Worm (Caenorhabditis elegans) whole organism, late embryonic: Measurements from ENCODE around the gene oatr-1.

ENCODE experiments used
- ahr-1 ChIP-seq: sonication (generic microtip); optimal IDR thresholded peaks from 2 replicates; lab custom pipeline; 2016; ENCODE audit warnings: missing genetic modification characterization, missing compliant biosample characterization
- ama-1 ChIP-seq: fragments of 150-350 bp; optimal IDR thresholded peaks from 2 replicates; lab custom pipeline; 2014
- ceh-34 ChIP-seq: sonication (generic microtip); optimal IDR thresholded peaks from 2 replicates; lab custom pipeline; 2016; ENCODE audit warnings: mild to moderate bottlenecking, missing genetic modification characterization, missing compliant biosample characterization
- fkh-10 ChIP-seq: fragments of 150-350 bp; optimal IDR thresholded peaks from 2 replicates; lab custom pipeline; 2014; ENCODE audit warnings: missing biosample characterization, missing genetic modification reagents, missing genetic modification characterization
- gmeb-2 ChIP-seq: sonication (generic microtip); optimal IDR thresholded peaks from 2 replicates; lab custom pipeline; 2016; ENCODE audit warnings: missing genetic modification characterization, inconsistent platforms, missing compliant biosample characterization
- hlh-8 ChIP-seq: sonication (generic microtip); optimal IDR thresholded peaks from 2 replicates; lab custom pipeline; 2016; ENCODE audit warnings: missing genotype, missing genetic modification characterization, missing compliant biosample characterization
- madf-2 ChIP-seq: sonication (generic microtip); optimal IDR thresholded peaks from 2 replicates; lab custom pipeline; 2017; ENCODE audit warnings: missing genetic modification characterization, missing compliant biosample characterization
- pag-3 ChIP-seq: sonication (generic microtip); optimal IDR thresholded peaks from 2 replicates; lab custom pipeline; 2016; ENCODE audit warnings: missing compliant biosample characterization, missing genetic modification characterization, borderline replicate concordance
- pros-1 ChIP-seq: fragments of 150-350 bp; optimal IDR thresholded peaks from 2 replicates; lab custom pipeline; 2014; ENCODE audit warnings: missing biosample characterization, missing genetic modification reagents, missing genetic modification characterization
- zip-5 ChIP-seq: sonication (generic microtip); optimal IDR thresholded peaks from 2 replicates; lab custom pipeline; 2016; ENCODE audit warnings: missing genetic modification characterization, missing compliant biosample characterization
- ztf-16 ChIP-seq: sonication (generic microtip); optimal IDR thresholded peaks from 2 replicates; lab custom pipeline; 2017; ENCODE audit warnings: missing genetic modification characterization, missing compliant biosample characterization

DNA sequence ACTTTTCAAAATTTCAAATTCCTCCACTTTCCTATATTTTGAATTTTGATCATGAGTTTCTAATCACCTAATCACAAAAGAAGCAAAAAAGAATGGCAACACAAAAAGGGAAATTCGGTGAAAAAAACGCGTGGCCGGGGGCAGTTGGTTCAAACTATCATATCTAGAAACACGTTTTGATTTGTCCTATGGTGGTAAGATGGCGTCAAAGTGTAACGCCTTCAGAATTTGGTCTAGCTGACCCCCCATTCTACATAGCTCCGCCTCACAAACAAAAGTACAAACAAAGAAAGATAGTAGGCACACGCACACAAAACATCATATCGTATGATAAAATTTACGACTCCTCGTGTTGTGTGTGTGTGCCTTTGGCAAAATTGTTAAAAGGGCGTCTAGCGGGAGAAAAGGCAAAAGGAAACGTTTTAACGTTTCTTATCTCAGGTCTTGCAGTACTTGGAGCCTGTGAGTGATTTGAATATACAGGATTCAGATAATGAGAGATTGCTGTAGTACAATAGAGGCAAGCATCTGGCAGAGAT, 26.1 kb upstream of the oatr-1 start:
- no peak for TF ChIP-seq zip-5 (tag; lab: Kevin White, UChicago)
- TF ChIP-seq ama-1 (lab: Kevin White, UChicago), result no peak
- TF ChIP-seq pros-1, result no peak
- no peak for TF ChIP-seq pag-3 (tag; lab: Kevin White, UChicago)
- TF ChIP-seq hlh-8, result no peak
- no peak for TF ChIP-seq ztf-16
- TF ChIP-seq ceh-34, result no peak
- TF ChIP-seq gmeb-2 (tag; lab: Kevin White, UChicago), result no peak
- TF ChIP-seq fkh-10 (GFP tag; lab: Kevin White, UChicago), result no peak
- no peak for TF ChIP-seq ahr-1 (tag; lab: Kevin White, UChicago)
- no peak for TF ChIP-seq madf-2
